Fruit fly (Drosophila melanogaster) whole organism, prepupa: Measurements from ENCODE around the gene CG43245.
A peak's percentile ranks its signal among the peaks of the same experiment; 100 is the strongest.

Experiments used
- Blimp-1 ChIP-seq: fragments of 200-800 bp; sonication (Bioruptor generic); optimal IDR thresholded peaks from 3 replicates; lab custom pipeline; 2017; ENCODE audit warnings: missing biosample characterization, missing genetic modification characterization, mild to moderate bottlenecking, moderate library complexity, missing genetic modification reagents
- CG10631 ChIP-seq: fragments of 200-800 bp; sonication (Bioruptor generic); optimal IDR thresholded peaks from 2 replicates; lab custom pipeline; 2016; ENCODE audit warnings: missing biosample characterization, missing genetic modification characterization
- CG10669 ChIP-seq: fragments of 200-800 bp; sonication (Bioruptor generic); optimal IDR thresholded peaks from 3 replicates; lab custom pipeline; 2018; ENCODE audit warnings: missing biosample characterization, mild to moderate bottlenecking, missing genetic modification characterization, moderate library complexity
- CG11762 ChIP-seq: fragments of 200-800 bp; sonication (Bioruptor generic); optimal IDR thresholded peaks from 3 replicates; lab custom pipeline; 2016; ENCODE audit warnings: missing biosample characterization, missing genetic modification characterization; ENCODE audit not compliant: insufficient read depth
- CG15336 ChIP-seq: fragments of 200-800 bp; sonication (Bioruptor generic); IDR thresholded peaks from 2 replicates; pipeline ENCODE4 v1.3.6; 2022; ENCODE audit warnings: missing biosample characterization, missing genetic modification characterization
- CG1621 ChIP-seq: fragments of 200-800 bp; sonication (Bioruptor generic); optimal IDR thresholded peaks from 3 replicates; lab custom pipeline; 2018; ENCODE audit warnings: missing biosample characterization, mild to moderate bottlenecking, missing genetic modification characterization
- CG34406 ChIP-seq: fragments of 200-800 bp; sonication (Bioruptor generic); optimal IDR thresholded peaks from 3 replicates; lab custom pipeline; 2016; ENCODE audit warnings: missing biosample characterization, missing genetic modification characterization
- CG3919 ChIP-seq: fragments of 200-800 bp; sonication (Bioruptor generic); optimal IDR thresholded peaks from 3 replicates; lab custom pipeline; 2016; ENCODE audit warnings: missing biosample characterization, missing genetic modification characterization
- CG4318 ChIP-seq: fragments of 200-800 bp; sonication (Bioruptor generic); optimal IDR thresholded peaks from 3 replicates; lab custom pipeline; 2017; ENCODE audit warnings: missing biosample characterization, mild to moderate bottlenecking, missing genetic modification characterization
- CG6163 ChIP-seq: fragments of 200-800 bp; sonication (Bioruptor generic); IDR thresholded peaks from 3 replicates; pipeline ENCODE4 v1.3.6; 2022; ENCODE audit warnings: missing biosample characterization, missing genetic modification characterization
- CG6792 ChIP-seq: fragments of 200-800 bp; sonication (Bioruptor generic); optimal IDR thresholded peaks from 3 replicates; lab custom pipeline; 2016; ENCODE audit warnings: missing biosample characterization, missing genetic modification characterization
- CG6854 ChIP-seq: fragments of 200-800 bp; sonication (Bioruptor generic); optimal IDR thresholded peaks from 2 replicates; lab custom pipeline; 2017; ENCODE audit warnings: missing biosample characterization, mild to moderate bottlenecking, missing genetic modification characterization
- CG8319 ChIP-seq: fragments of 200-800 bp; sonication (Bioruptor generic); optimal IDR thresholded peaks from 3 replicates; lab custom pipeline; 2016; ENCODE audit warnings: missing biosample characterization, missing genetic modification characterization
- CG8632 ChIP-seq: fragments of 200-800 bp; sonication (Bioruptor generic); optimal IDR thresholded peaks from 3 replicates; lab custom pipeline; 2016; ENCODE audit warnings: missing biosample characterization, missing genetic modification characterization
- CG9139 ChIP-seq: fragments of 200-800 bp; sonication (Bioruptor generic); optimal IDR thresholded peaks from 3 replicates; lab custom pipeline; 2017; ENCODE audit warnings: missing biosample characterization, mild to moderate bottlenecking, missing genetic modification characterization
- Eip78C ChIP-seq: fragments of 200-800 bp; sonication (Bioruptor generic); peaks from one replicate; lab custom pipeline; 2016; ENCODE audit warnings: missing biosample characterization, missing genetic modification characterization
- Eip93F ChIP-seq: fragments of 200-800 bp; sonication (Bioruptor generic); optimal IDR thresholded peaks from 2 replicates; lab custom pipeline; 2016; ENCODE audit warnings: missing biosample characterization, mild to moderate bottlenecking, missing genetic modification characterization
- Ets96B ChIP-seq: fragments of 200-800 bp; optimal IDR thresholded peaks from 2 replicates; lab custom pipeline; 2019; ENCODE audit warnings: missing biosample characterization, mild to moderate bottlenecking, missing genetic modification characterization, moderate library complexity
- Gug ChIP-seq: fragments of 200-800 bp; sonication (Bioruptor generic); IDR thresholded peaks from 2 replicates; pipeline ENCODE4 v1.3.6; 2022; ENCODE audit warnings: missing biosample characterization, missing genetic modification characterization
- Hr38 ChIP-seq: sonication (Bioruptor generic); optimal IDR thresholded peaks from 2 replicates; lab custom pipeline; 2016; ENCODE audit warnings: missing biosample characterization, missing genetic modification characterization
- Hr39 ChIP-seq: fragments of 200-800 bp; sonication (Bioruptor generic); optimal IDR thresholded peaks from 2 replicates; lab custom pipeline; 2016; ENCODE audit warnings: missing biosample characterization, missing genetic modification characterization
- Hr4 ChIP-seq: fragments of 200-800 bp; sonication (Bioruptor generic); optimal IDR thresholded peaks from 3 replicates; lab custom pipeline; 2016; ENCODE audit warnings: missing biosample characterization, missing genetic modification characterization
- Lpt ChIP-seq: fragments of 200-800 bp; sonication (Bioruptor generic); optimal IDR thresholded peaks from 3 replicates; lab custom pipeline; 2016; ENCODE audit warnings: missing biosample characterization, missing genetic modification characterization
- Smox ChIP-seq: fragments of 200-800 bp; sonication (Bioruptor generic); optimal IDR thresholded peaks from 3 replicates; lab custom pipeline; 2016; ENCODE audit warnings: missing biosample characterization, missing genetic modification characterization
- Sox102F ChIP-seq: fragments of 200-800 bp; sonication (Bioruptor generic); optimal IDR thresholded peaks from 2 replicates; lab custom pipeline; 2016; ENCODE audit warnings: missing biosample characterization, mild to moderate bottlenecking, missing genetic modification characterization
- Sox14 ChIP-seq: fragments of 200-800 bp; sonication (Bioruptor generic); optimal IDR thresholded peaks from 3 replicates; lab custom pipeline; 2016; ENCODE audit warnings: missing biosample characterization, missing genetic modification characterization
- dac ChIP-seq: fragments of 200-800 bp; sonication (Bioruptor generic); optimal IDR thresholded peaks from 2 replicates; lab custom pipeline; 2017; ENCODE audit warnings: missing biosample characterization, mild to moderate bottlenecking, missing genetic modification characterization
- eg ChIP-seq: fragments of 200-800 bp; sonication (Bioruptor generic); IDR thresholded peaks from 3 replicates; pipeline ENCODE4 v1.3.6; 2022; ENCODE audit warnings: missing biosample characterization, missing genetic modification characterization
- esn ChIP-seq: fragments of 200-800 bp; sonication (Bioruptor generic); optimal IDR thresholded peaks from 2 replicates; lab custom pipeline; 2016; ENCODE audit warnings: missing biosample characterization, mild to moderate bottlenecking, missing genetic modification characterization, moderate library complexity
- fd59A ChIP-seq: fragments of 200-800 bp; sonication (Bioruptor generic); optimal IDR thresholded peaks from 2 replicates; lab custom pipeline; 2017; ENCODE audit warnings: missing biosample characterization, mild to moderate bottlenecking, missing genetic modification characterization, missing genetic modification reagents
- fd85E ChIP-seq: fragments of 200-800 bp; sonication (Bioruptor generic); optimal IDR thresholded peaks from 3 replicates; lab custom pipeline; 2016; ENCODE audit warnings: missing biosample characterization, missing genetic modification characterization
- lz ChIP-seq: fragments of 200-800 bp; sonication (Bioruptor generic); optimal IDR thresholded peaks from 3 replicates; lab custom pipeline; 2016; ENCODE audit warnings: missing biosample characterization, missing genetic modification characterization
- net ChIP-seq: fragments of 200-800 bp; sonication (Bioruptor generic); optimal IDR thresholded peaks from 3 replicates; lab custom pipeline; 2016; ENCODE audit warnings: missing biosample characterization, missing genetic modification characterization
- pdm3 ChIP-seq: fragments of 200-800 bp; sonication (Bioruptor generic); optimal IDR thresholded peaks from 3 replicates; lab custom pipeline; 2016; ENCODE audit warnings: missing biosample characterization, missing genetic modification characterization
- spab ChIP-seq: fragments of 200-800 bp; sonication (Bioruptor generic); optimal IDR thresholded peaks from 2 replicates; lab custom pipeline; 2017; ENCODE audit warnings: missing biosample characterization, mild to moderate bottlenecking, missing genetic modification characterization, missing genetic modification reagents
- ss ChIP-seq, 2 experiments: fragments of 200-800 bp; sonication (Bioruptor generic); optimal IDR thresholded peaks; 2 replicates in 1 of 2; 3 replicates in 1 of 2; lab custom pipeline; 2017 to 2018; ENCODE audit warnings: mild to moderate bottlenecking in 2 of 2, missing biosample characterization in 2 of 2, missing genetic modification characterization in 2 of 2, moderate library complexity in 1 of 2
- svp ChIP-seq: fragments of 200-800 bp; sonication (Bioruptor generic); peaks from one replicate; lab custom pipeline; 2016; ENCODE audit warnings: missing biosample characterization, missing genetic modification characterization
- topi ChIP-seq: fragments of 200-800 bp; sonication (Bioruptor generic); optimal IDR thresholded peaks from 3 replicates; lab custom pipeline; 2016; ENCODE audit warnings: missing biosample characterization, missing genetic modification characterization

Gene CG43245

dm6 chr3L:10772527-10773184, 931 bp downstream of the CG43245 start (continued):
- peak; percentile 72 for TF ChIP-seq esn
- peak; percentile 70 for TF ChIP-seq topi (GFP tag; lab: Kevin White, UChicago)
- peak; percentile 12 for TF ChIP-seq Hr4 (GFP tag; lab: Kevin White, UChicago)
- TF ChIP-seq CG3919 (GFP tag; lab: Kevin White, UChicago) = peak; percentile 50
- TF ChIP-seq CG8319 (GFP tag; lab: Kevin White, UChicago) = peak; percentile 22
- peak; percentile 90 for TF ChIP-seq svp (GFP tag; lab: Kevin White, UChicago)
- TF ChIP-seq Hr39 (GFP tag; lab: Kevin White, UChicago) = peak; percentile 18
- TF ChIP-seq Ets96B (tag; lab: Kevin White, UChicago) = peak; percentile 47
- no peak for TF ChIP-seq fd85E (GFP tag; lab: Kevin White, UChicago)

dm6 chr3L:10773585-10773984, 1.9 kb downstream of the CG43245 start:
- TF ChIP-seq Sox102F (GFP tag; lab: Kevin White, UChicago) (no peak), CG9139 (GFP tag; lab: Kevin White, UChicago) (no peak), CG6792 (GFP tag; lab: Kevin White, UChicago) (no peak), Eip93F (GFP tag; lab: Kevin White, UChicago) (no peak), CG10631 (no peak), CG8632 (GFP tag; lab: Kevin White, UChicago) (no peak), CG4318 (no peak), CG8319 (GFP tag; lab: Kevin White, UChicago) (no peak), CG15336 (GFP tag; lab: Robert Waterston, UW) (no peak), svp (GFP tag; lab: Kevin White, UChicago) (no peak), spab (GFP tag; lab: Kevin White, UChicago) (no peak), Blimp-1 (GFP tag; lab: Kevin White, UChicago) (no peak)

DNA sequence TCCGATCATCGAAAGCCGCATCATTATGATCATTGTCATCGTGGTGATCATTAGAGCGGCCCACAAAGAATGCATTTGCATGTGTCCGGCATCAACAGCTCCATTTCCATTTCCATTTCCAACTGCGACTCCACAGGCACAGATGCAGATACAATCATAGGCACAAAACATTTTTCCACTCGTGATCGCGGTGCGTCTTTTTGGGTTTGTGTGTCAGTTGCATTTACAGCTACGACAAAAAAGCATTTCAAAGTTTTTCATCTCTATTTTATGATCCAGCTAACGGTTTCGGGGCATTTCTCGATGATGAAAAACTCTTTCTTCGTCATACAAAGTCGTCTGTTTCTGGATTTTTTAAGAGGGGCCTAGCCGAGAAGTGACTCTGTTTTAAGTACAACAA, 3.5 kb downstream of the CG43245 start:
- no peak for TF ChIP-seq net

DNA sequence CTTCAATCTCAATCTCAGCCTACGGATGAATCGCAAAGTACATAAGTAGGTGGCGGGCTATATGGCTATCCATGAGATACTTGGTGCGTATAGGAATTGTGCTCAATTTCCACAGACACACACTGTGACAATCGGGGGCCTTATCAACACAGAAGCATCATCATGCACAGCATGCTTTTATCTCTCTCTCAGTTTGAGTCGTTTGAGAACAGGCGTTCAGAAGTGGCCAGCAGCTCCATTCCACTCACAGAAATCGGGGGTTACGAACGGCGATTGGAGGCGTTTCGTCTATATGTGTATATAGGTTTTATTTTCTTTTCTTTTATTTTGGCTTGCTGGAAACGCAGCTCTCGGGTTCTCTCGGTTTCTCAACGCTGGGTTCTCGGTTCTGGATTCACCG, 4.0 kb downstream of the CG43245 start:
- TF ChIP-seq CG1621 (no peak), Ets96B (tag; lab: Kevin White, UChicago) (peak; percentile 23), eg (GFP tag; lab: Robert Waterston, UW) (peak; percentile 18; the same call in 2 of the 3 replicates), CG11762 (GFP tag; lab: Kevin White, UChicago) (no peak), fd59A (GFP tag; lab: Kevin White, UChicago) (no peak), CG10669 (GFP tag; lab: Kevin White, UChicago) (no peak), Hr39 (GFP tag; lab: Kevin White, UChicago) (no peak), CG15336 (GFP tag; lab: Robert Waterston, UW) (peak; percentile 9; the same call in 1 of the 2 replicates), pdm3 (GFP tag; lab: Kevin White, UChicago) (no peak), Gug (no peak), Hr4 (GFP tag; lab: Kevin White, UChicago) (no peak), CG3919 (GFP tag; lab: Kevin White, UChicago) (no peak), ss (GFP tag; optimal IDR thresholded peaks at IDR 0.05; lab: Kevin White, UChicago) (no peak), spab (GFP tag; lab: Kevin White, UChicago) (no peak), svp (GFP tag; lab: Kevin White, UChicago) (no peak), Lpt (GFP tag; lab: Kevin White, UChicago) (no peak), Hr38 (GFP tag; lab: Kevin White, UChicago) (no peak), CG9139 (GFP tag; lab: Kevin White, UChicago) (no peak), CG34406 (GFP tag; lab: Kevin White, UChicago) (no peak), Eip78C (GFP tag; lab: Kevin White, UChicago) (peak; percentile 57), CG6854 (GFP tag; lab: Kevin White, UChicago) (peak; percentile 27), dac (GFP tag; lab: Kevin White, UChicago) (no peak), fd85E (GFP tag; lab: Kevin White, UChicago) (no peak), Sox14 (peak; percentile 0), lz (no peak), CG4318 (no peak), CG6163 (GFP tag; lab: Robert Waterston, UW) (peak; percentile 61; the same call in 2 of the 3 replicates), Smox (no peak)
